Worm (Caenorhabditis elegans): ENCODE measurements around the gene T01B11.1.

DNA sequence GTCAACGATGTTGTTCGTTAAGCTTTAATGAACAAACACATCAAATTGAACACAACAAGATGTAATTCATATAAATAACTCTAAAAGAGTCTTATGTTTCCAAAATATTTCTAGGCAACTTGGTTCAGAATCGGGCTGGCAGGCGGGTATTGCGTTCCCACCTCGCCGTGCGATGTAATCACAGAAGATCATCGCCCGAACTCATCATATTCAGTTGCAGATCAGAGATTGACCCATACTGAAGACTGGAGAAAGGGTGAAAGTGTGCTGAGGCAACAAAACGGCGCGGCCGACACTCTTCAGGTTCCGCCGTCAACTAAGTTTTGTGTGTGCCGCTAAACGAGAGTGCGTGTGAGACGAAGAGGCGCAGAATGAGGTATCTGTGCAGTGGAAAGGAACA is 18.5 kb upstream of the T01B11.1 start:
- TF ChIP-seq ama-1 (optimal IDR thresholded peaks at IDR 0.05) (peak; percentile 92), tbx-37 (GFP tag; conservative IDR thresholded peaks at IDR 0.05) (no peak), hmbx-1 (tag; optimal IDR thresholded peaks at IDR 0.05) (no peak), tbx-11 (GFP tag; IDR thresholded peaks at IDR 0.05) (no peak), aly-1 (tag; optimal IDR thresholded peaks at IDR 0.05) (peak; percentile 59), flt-1 (GFP tag; IDR thresholded peaks at IDR 0.05) (peak; percentile 11; the same call in 1 of the 2 replicates), B0310.2 (tag; optimal IDR thresholded peaks at IDR 0.05) (peak; percentile 28), ceh-13 (GFP tag; optimal IDR thresholded peaks at IDR 0.05) (no peak), ets-7 (tag; optimal IDR thresholded peaks at IDR 0.05) (peak; percentile 1), hnd-1 (tag; optimal IDR thresholded peaks at IDR 0.05) (no peak), sea-1 (GFP tag; conservative IDR thresholded peaks at IDR 0.05) (peak; percentile 48; the same call in 1 of the 2 replicates), F13C5.2 (tag; optimal IDR thresholded peaks at IDR 0.05) (peak; percentile 59)
